Worm (Caenorhabditis elegans) whole organism, early embryonic: ENCODE data around the gene txt-18.

Source experiments
- B0310.2 ChIP-seq: sonication (generic microtip); optimal IDR thresholded peaks from 2 replicates; lab custom pipeline; 2016; ENCODE audit warnings: mild to moderate bottlenecking, missing genetic modification characterization, missing compliant biosample characterization
- F13C5.2 ChIP-seq: sonication (generic microtip); optimal IDR thresholded peaks from 2 replicates; lab custom pipeline; 2017; ENCODE audit warnings: mild to moderate bottlenecking, missing genetic modification characterization, inconsistent platforms, missing compliant biosample characterization
- aly-1 ChIP-seq: sonication (generic microtip); optimal IDR thresholded peaks from 2 replicates; lab custom pipeline; 2016; ENCODE audit warnings: missing genetic modification characterization, missing compliant biosample characterization
- ama-1 ChIP-seq: fragments of 150-350 bp; optimal IDR thresholded peaks from 2 replicates; lab custom pipeline; 2014
- ceh-13 ChIP-seq: fragments of 200-800 bp; sonication (Bioruptor generic); optimal IDR thresholded peaks from 2 replicates; lab custom pipeline; 2018; ENCODE audit warnings: mild to moderate bottlenecking, missing genetic modification characterization, missing compliant biosample characterization
- ceh-36 ChIP-seq: sonication (generic microtip); optimal IDR thresholded peaks from 2 replicates; lab custom pipeline; 2016; ENCODE audit warnings: missing genetic modification characterization, inconsistent platforms, missing compliant biosample characterization
- ets-7 ChIP-seq: sonication (generic microtip); optimal IDR thresholded peaks from 2 replicates; lab custom pipeline; 2016; ENCODE audit warnings: missing genotype, missing genetic modification characterization, missing compliant biosample characterization
- flt-1 ChIP-seq: fragments of 200-800 bp; sonication (Bioruptor generic); IDR thresholded peaks from 2 replicates; pipeline ENCODE4 v1.3.6; 2022; ENCODE audit warnings: missing genetic modification characterization, missing compliant biosample characterization
- hmbx-1 ChIP-seq: sonication (generic microtip); optimal IDR thresholded peaks from 2 replicates; lab custom pipeline; 2016; ENCODE audit warnings: mild to moderate bottlenecking, missing genetic modification characterization, missing compliant biosample characterization
- hmg-4 ChIP-seq: fragments of 200-800 bp; sonication (Bioruptor generic); optimal IDR thresholded peaks from 2 replicates; lab custom pipeline; 2018; ENCODE audit warnings: mild to moderate bottlenecking, missing genetic modification characterization, missing compliant biosample characterization
- hnd-1 ChIP-seq: sonication (generic microtip); optimal IDR thresholded peaks from 2 replicates; lab custom pipeline; 2016; ENCODE audit warnings: missing genetic modification characterization, missing compliant biosample characterization
- pes-1 ChIP-seq: fragments of 200-800 bp; sonication (Bioruptor generic); IDR thresholded peaks from 2 replicates; pipeline ENCODE4 v1.3.6; 2022; ENCODE audit warnings: missing genetic modification reagents, missing genetic modification characterization, missing compliant biosample characterization
- scrt-1 ChIP-seq: fragments of 200-800 bp; sonication (Bioruptor generic); IDR thresholded peaks from 2 replicates; pipeline ENCODE4 v1.3.6; 2022; ENCODE audit warnings: missing genetic modification characterization, missing compliant biosample characterization
- sea-1 ChIP-seq: fragments of 200-800 bp; sonication (Bioruptor generic); conservative IDR thresholded peaks from 2 replicates; pipeline ENCODE4 v1.3.6; 2022; ENCODE audit warnings: missing genetic modification characterization, missing compliant biosample characterization
- tbx-11 ChIP-seq: fragments of 200-800 bp; sonication (Bioruptor generic); IDR thresholded peaks from 2 replicates; pipeline ENCODE4 v1.3.6; 2022; ENCODE audit warnings: missing genetic modification characterization, missing compliant biosample characterization
- tbx-37 ChIP-seq: fragments of 200-800 bp; sonication (Bioruptor generic); conservative IDR thresholded peaks from 2 replicates; pipeline ENCODE4 v1.3.6; 2022; ENCODE audit warnings: missing genetic modification reagents, missing genetic modification characterization, missing compliant biosample characterization
- tra-4 ChIP-seq: sonication (generic microtip); optimal IDR thresholded peaks from 2 replicates; lab custom pipeline; 2017; ENCODE audit warnings: missing genetic modification characterization, missing compliant biosample characterization

The txt-18 gene

ce11 chrII:6343893-6344292, at the start of gene txt-18:
txt-18 (plus strand) TSS chrII:6344072.
- no peak for TF ChIP-seq sea-1 (GFP tag; lab: Robert Waterston, UW)
- TF ChIP-seq ceh-13 = no peak
- no peak for TF ChIP-seq ets-7
- TF ChIP-seq scrt-1 (GFP tag; lab: Robert Waterston, UW) = no peak

- TF ChIP-seq pes-1 (GFP tag; lab: Robert Waterston, UW) = no peak
- TF ChIP-seq ets-7 = no peak
- no peak for TF ChIP-seq hmbx-1 (tag; lab: Kevin White, UChicago)
- no peak for TF ChIP-seq sea-1 (GFP tag; lab: Robert Waterston, UW)
- no peak for TF ChIP-seq tbx-37
- TF ChIP-seq B0310.2 (tag; lab: Kevin White, UChicago) = no peak
- TF ChIP-seq hmg-4 (GFP tag; lab: Kevin White, UChicago) = no peak
- no peak for TF ChIP-seq aly-1 (tag; lab: Kevin White, UChicago)
Observed at ce11 chrII:6294261-6294660, 49.6 kb upstream of the txt-18 start, which contains the start of gene mps-1. mps-1 (minus strand) TSS chrII:6294361.

- TF ChIP-seq flt-1 (GFP tag; lab: Robert Waterston, UW) (no peak), ceh-13 (no peak), hmbx-1 (tag; lab: Kevin White, UChicago) (no peak), B0310.2 (tag; lab: Kevin White, UChicago) (no peak), tbx-11 (GFP tag; lab: Robert Waterston, UW) (no peak), ceh-36 (tag; lab: Kevin White, UChicago) (no peak)
Observed at ce11 chrII:6303209-6303740, 40.6 kb upstream of the txt-18 start, which contains the start of gene C29F5.1. C29F5.1 (plus strand) TSS chrII:6303525.

- no peak for TF ChIP-seq B0310.2 (tag; lab: Kevin White, UChicago)
- no peak for TF ChIP-seq ets-7
- TF ChIP-seq flt-1 (GFP tag; lab: Robert Waterston, UW) = no peak
- TF ChIP-seq ceh-13 = no peak
- TF ChIP-seq aly-1 (tag; lab: Kevin White, UChicago) = no peak
- TF ChIP-seq hmg-4 (GFP tag; lab: Kevin White, UChicago) = no peak
- TF ChIP-seq tra-4 (tag; lab: Kevin White, UChicago) = no peak
- TF ChIP-seq hnd-1 = no peak
Observed at ce11 chrII:6306125-6306524, 37.7 kb upstream of the txt-18 start, which contains the start of gene C29F5.8. C29F5.8 (plus strand) TSS chrII:6306425.

ce11 chrII:6309198-6309597, 34.7 kb upstream of the txt-18 start, which contains the start of gene glb-10:
glb-10 (minus strand) TSS chrII:6309298.
- no peak for TF ChIP-seq tbx-37
- TF ChIP-seq ceh-36 (tag; lab: Kevin White, UChicago) = no peak
- no peak for TF ChIP-seq hmbx-1 (tag; lab: Kevin White, UChicago)
- no peak for TF ChIP-seq F13C5.2 (tag; lab: Kevin White, UChicago)
- TF ChIP-seq hmg-4 (GFP tag; lab: Kevin White, UChicago) = no peak
- no peak for TF ChIP-seq tra-4 (tag; lab: Kevin White, UChicago)
- TF ChIP-seq ceh-13 = no peak
- TF ChIP-seq aly-1 (tag; lab: Kevin White, UChicago) = no peak

- TF ChIP-seq tbx-37 = no peak
Observed at ce11 chrII:6311459-6311858, 32.4 kb upstream of the txt-18 start.

- TF ChIP-seq scrt-1 (GFP tag; lab: Robert Waterston, UW) (no peak), aly-1 (tag; lab: Kevin White, UChicago) (no peak), ceh-36 (tag; lab: Kevin White, UChicago) (no peak), hmg-4 (GFP tag; lab: Kevin White, UChicago) (no peak), B0310.2 (tag; lab: Kevin White, UChicago) (no peak), hnd-1 (no peak), pes-1 (GFP tag; lab: Robert Waterston, UW) (no peak), tra-4 (tag; lab: Kevin White, UChicago) (no peak), hmbx-1 (tag; lab: Kevin White, UChicago) (no peak), flt-1 (GFP tag; lab: Robert Waterston, UW) (no peak), F13C5.2 (tag; lab: Kevin White, UChicago) (no peak), tbx-37 (no peak), tbx-11 (GFP tag; lab: Robert Waterston, UW) (no peak), ama-1 (lab: Kevin White, UChicago) (no peak), ceh-13 (no peak), ets-7 (no peak), sea-1 (GFP tag; lab: Robert Waterston, UW) (no peak)
Observed at ce11 chrII:6311888-6312287, 32.0 kb upstream of the txt-18 start.

ce11 chrII:6320655-6321388, 23.1 kb upstream of the txt-18 start, which contains the start of gene efr-3:
efr-3 (minus strand) TSS chrII:6321159.
- TF ChIP-seq ets-7 = no peak
- no peak for TF ChIP-seq scrt-1 (GFP tag; lab: Robert Waterston, UW)
- TF ChIP-seq flt-1 (GFP tag; lab: Robert Waterston, UW) = no peak
- TF ChIP-seq F13C5.2 (tag; lab: Kevin White, UChicago) = no peak
- no peak for TF ChIP-seq hmbx-1 (tag; lab: Kevin White, UChicago)
